Fruit fly (Drosophila melanogaster) whole organism, wandering third instar larva: Measurements from ENCODE around the gene CG32816.

Experiments
- Abd-B ChIP-seq: fragments of >200 bp; optimal IDR thresholded peaks from 2 replicates; lab custom pipeline; 2017; ENCODE audit warnings: missing biosample characterization, missing genetic modification characterization
- CrebA ChIP-seq: fragments of 200-800 bp; sonication (Bioruptor generic); optimal IDR thresholded peaks from 2 replicates; lab custom pipeline; 2016; ENCODE audit warnings: missing biosample characterization, mild to moderate bottlenecking, missing genetic modification characterization, borderline replicate concordance
- HLH106 ChIP-seq: fragments of 200-800 bp; optimal IDR thresholded peaks from 3 replicates; lab custom pipeline; 2019; ENCODE audit warnings: missing biosample characterization, mild to moderate bottlenecking, missing genetic modification characterization, moderate library complexity
- Hr78 ChIP-seq: fragments of >200 bp; optimal IDR thresholded peaks from 2 replicates; lab custom pipeline; 2017; ENCODE audit warnings: missing biosample characterization, missing genetic modification characterization
- Mio ChIP-seq: sonication (Bioruptor generic); optimal IDR thresholded peaks from 2 replicates; lab custom pipeline; 2016; ENCODE audit warnings: missing biosample characterization, missing genetic modification characterization
- br ChIP-seq: fragments of 200-800 bp; sonication (Bioruptor generic); optimal IDR thresholded peaks from 2 replicates; lab custom pipeline; 2016; ENCODE audit warnings: missing biosample characterization, missing genetic modification characterization
- brk ChIP-seq: fragments of 200-800 bp; sonication (Bioruptor generic); optimal IDR thresholded peaks from 2 replicates; lab custom pipeline; 2016; ENCODE audit warnings: missing biosample characterization, mild to moderate bottlenecking, missing genetic modification characterization
- dsf ChIP-seq: sonication (Bioruptor generic); optimal IDR thresholded peaks from 2 replicates; lab custom pipeline; 2016; ENCODE audit warnings: missing biosample characterization, missing genetic modification characterization, borderline replicate concordance
- fru ChIP-seq: fragments of 200-800 bp; sonication (Bioruptor generic); optimal IDR thresholded peaks from 3 replicates; lab custom pipeline; 2016; ENCODE audit warnings: missing biosample characterization, mild to moderate bottlenecking, missing genetic modification characterization
- h ChIP-seq: fragments of 200-800 bp; sonication (Bioruptor generic); optimal IDR thresholded peaks from 3 replicates; lab custom pipeline; 2016; ENCODE audit warnings: missing biosample characterization, mild to moderate bottlenecking, missing genetic modification characterization
- lola ChIP-seq: fragments of >200 bp; optimal IDR thresholded peaks from 2 replicates; lab custom pipeline; 2017; ENCODE audit warnings: missing biosample characterization, missing genetic modification characterization
- psq ChIP-seq: fragments of 200-800 bp; sonication (Bioruptor generic); optimal IDR thresholded peaks from 3 replicates; lab custom pipeline; 2017; ENCODE audit warnings: missing biosample characterization, mild to moderate bottlenecking, missing genetic modification characterization, moderate library complexity
- usp ChIP-seq: fragments of >200 bp; optimal IDR thresholded peaks from 2 replicates; lab custom pipeline; 2017; ENCODE audit warnings: missing biosample characterization, missing genetic modification characterization
- woc ChIP-seq: sonication (Bioruptor generic); optimal IDR thresholded peaks from 2 replicates; lab custom pipeline; 2016; ENCODE audit warnings: missing biosample characterization, mild to moderate bottlenecking, missing genetic modification characterization

dm6 chrX:366854-367253 lies 103.7 kb downstream of the CG32816 start:
- TF ChIP-seq br = no peak
- TF ChIP-seq fru = peak; percentile 36
- TF ChIP-seq Mio (GFP tag; lab: Kevin White, UChicago) = no peak
- no peak for TF ChIP-seq Hr78 (GFP tag; lab: Kevin White, UChicago)
- TF ChIP-seq Abd-B (GFP tag; lab: Kevin White, UChicago) = no peak
- no peak for TF ChIP-seq CrebA (GFP tag; lab: Kevin White, UChicago)
- TF ChIP-seq psq (GFP tag; lab: Kevin White, UChicago) = peak; percentile 5
- no peak for TF ChIP-seq lola (GFP tag; lab: Kevin White, UChicago)
- peak; percentile 20 for TF ChIP-seq HLH106
- no peak for TF ChIP-seq brk (GFP tag; lab: Kevin White, UChicago)
- no peak for TF ChIP-seq woc
- no peak for TF ChIP-seq h (GFP tag; lab: Kevin White, UChicago)
- no peak for TF ChIP-seq usp
- TF ChIP-seq dsf (GFP tag; lab: Kevin White, UChicago) = no peak
